Worm (Caenorhabditis elegans): ENCODE measurements around the gene C44B11.4.

The C44B11.4 gene

DNA sequence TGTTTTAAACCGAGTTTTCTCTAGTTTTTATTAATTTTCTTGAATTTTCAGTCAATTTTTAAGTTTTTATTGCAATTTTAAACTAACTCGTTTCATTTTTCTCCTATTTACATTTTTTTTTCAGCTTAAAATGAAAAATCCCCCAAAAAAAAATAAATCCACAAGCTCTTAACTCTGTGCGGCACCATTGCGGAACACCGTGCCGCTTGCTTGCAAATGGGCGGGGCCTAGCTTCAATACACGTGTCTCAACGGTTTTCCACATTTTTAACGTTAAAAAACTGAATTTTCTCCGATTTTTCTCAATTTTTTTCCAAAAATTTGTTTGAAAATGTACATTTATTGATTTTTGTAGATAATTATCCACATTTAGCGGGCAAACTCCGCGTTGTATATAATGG, 31.4 kb upstream of the C44B11.4 start, which contains the start of gene R148.3:
Gene R148.3, plus strand, starts transcription at position 347 of the 400 bp plus-strand sequence.
- TF ChIP-seq T22C8.4 (GFP tag; IDR thresholded peaks at IDR 0.05) = peak; percentile 8; the same call in 1 of the 2 replicates
- peak; percentile 80 for TF ChIP-seq klf-2 (GFP tag; conservative IDR thresholded peaks at IDR 0.05)
- peak; percentile 64; the same call in 1 of the 2 replicates for TF ChIP-seq ref-1 (GFP tag; conservative IDR thresholded peaks at IDR 0.05)
- peak; percentile 86 for TF ChIP-seq flt-1 (GFP tag; IDR thresholded peaks at IDR 0.05)
- peak; percentile 93 for TF ChIP-seq med-1 (GFP tag; optimal IDR thresholded peaks at IDR 0.05; ENCODE audit: insufficient read depth)
- TF ChIP-seq ztf-29 (GFP tag; IDR thresholded peaks at IDR 0.05) = peak; percentile 78
- peak; percentile 49 for TF ChIP-seq cog-1 (tag; optimal IDR thresholded peaks at IDR 0.05)
- peak; percentile 85 for TF ChIP-seq tab-1 (GFP tag; IDR thresholded peaks at IDR 0.05)
- peak; percentile 92 for TF ChIP-seq ztf-23 (GFP tag; IDR thresholded peaks at IDR 0.05)

DNA sequence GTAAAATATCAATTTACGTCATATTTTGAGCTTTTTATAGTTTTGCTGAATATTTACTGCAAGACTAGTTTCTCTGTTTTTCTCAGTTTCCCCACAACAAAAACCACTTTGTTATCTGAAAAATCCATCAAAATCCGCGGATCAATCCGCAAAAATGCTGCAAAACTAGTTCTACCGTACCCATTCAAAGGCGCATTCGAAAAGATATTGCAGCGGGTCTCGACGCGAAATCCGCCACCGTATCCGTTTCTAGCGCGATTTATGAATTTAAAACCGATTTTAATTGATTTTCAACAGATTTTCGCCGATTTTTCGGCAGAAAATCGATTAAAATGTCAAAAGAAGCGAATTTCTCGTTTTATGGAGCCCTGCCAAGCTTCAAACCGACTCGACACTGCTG, 27.8 kb upstream of the C44B11.4 start, which contains the start of gene R148.4:
Gene R148.4, plus strand, starts transcription at position 211 of the 400 bp plus-strand sequence.
- TF ChIP-seq ztf-29 (GFP tag; IDR thresholded peaks at IDR 0.05) = no peak
- TF ChIP-seq cog-1 (tag; optimal IDR thresholded peaks at IDR 0.05) = no peak
- TF ChIP-seq ref-1 (GFP tag; conservative IDR thresholded peaks at IDR 0.05) = no peak
- no peak for TF ChIP-seq ztf-23 (GFP tag; IDR thresholded peaks at IDR 0.05)
- TF ChIP-seq med-1 (GFP tag; optimal IDR thresholded peaks at IDR 0.05; ENCODE audit: insufficient read depth) = no peak

DNA sequence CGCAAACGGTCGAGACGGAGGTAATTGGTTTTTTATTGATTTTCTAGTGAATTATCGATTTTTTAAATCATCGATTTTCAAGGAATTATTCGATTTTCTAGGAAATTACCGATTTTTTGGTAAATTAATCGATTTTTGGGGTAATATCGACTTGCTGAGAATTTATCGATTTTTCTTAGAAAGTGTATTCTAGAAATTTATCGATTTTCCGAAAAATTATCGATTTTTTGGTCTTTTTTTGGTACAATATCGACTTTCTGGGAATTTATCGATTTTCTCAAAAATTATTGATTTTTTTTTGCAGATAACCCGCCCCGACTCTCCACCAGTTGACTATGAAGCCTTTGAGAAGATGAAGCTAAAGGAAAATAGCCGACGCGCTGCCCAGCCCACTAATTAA, 27.0 kb upstream of the C44B11.4 start:
- TF ChIP-seq cog-1 (tag; optimal IDR thresholded peaks at IDR 0.05) (no peak), T22C8.4 (GFP tag; IDR thresholded peaks at IDR 0.05) (peak; percentile 91), tab-1 (GFP tag; IDR thresholded peaks at IDR 0.05) (no peak)

DNA sequence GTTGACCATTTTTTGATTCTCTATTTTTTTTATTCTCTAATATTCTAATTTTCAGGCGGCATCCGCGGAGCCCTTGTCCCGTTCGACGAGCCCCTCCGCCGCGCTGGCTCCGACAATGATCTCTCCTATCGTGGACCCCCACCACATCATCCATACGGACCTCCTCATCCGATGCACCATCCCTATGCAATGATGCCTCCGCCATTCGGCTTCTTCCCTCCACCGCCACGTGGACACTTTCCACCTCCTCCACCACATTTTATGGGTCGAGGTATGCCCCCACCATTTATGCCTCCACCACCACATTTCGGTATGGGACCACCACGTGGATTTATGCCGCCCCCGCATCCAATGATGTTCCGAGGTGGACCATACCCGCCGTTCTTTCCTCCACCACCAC, 25.7 kb upstream of the C44B11.4 start:
- no peak for TF ChIP-seq flt-1 (GFP tag; IDR thresholded peaks at IDR 0.05)
- no peak for TF ChIP-seq klf-2 (GFP tag; conservative IDR thresholded peaks at IDR 0.05)
- no peak for TF ChIP-seq med-1 (GFP tag; optimal IDR thresholded peaks at IDR 0.05; ENCODE audit: insufficient read depth)
- TF ChIP-seq cog-1 (tag; optimal IDR thresholded peaks at IDR 0.05) = no peak
- no peak for TF ChIP-seq tab-1 (GFP tag; IDR thresholded peaks at IDR 0.05)
- TF ChIP-seq ref-1 (GFP tag; conservative IDR thresholded peaks at IDR 0.05) = no peak
- no peak for TF ChIP-seq ztf-29 (GFP tag; IDR thresholded peaks at IDR 0.05)
- no peak for TF ChIP-seq ztf-23 (GFP tag; IDR thresholded peaks at IDR 0.05)
- no peak for TF ChIP-seq T22C8.4 (GFP tag; IDR thresholded peaks at IDR 0.05)

DNA sequence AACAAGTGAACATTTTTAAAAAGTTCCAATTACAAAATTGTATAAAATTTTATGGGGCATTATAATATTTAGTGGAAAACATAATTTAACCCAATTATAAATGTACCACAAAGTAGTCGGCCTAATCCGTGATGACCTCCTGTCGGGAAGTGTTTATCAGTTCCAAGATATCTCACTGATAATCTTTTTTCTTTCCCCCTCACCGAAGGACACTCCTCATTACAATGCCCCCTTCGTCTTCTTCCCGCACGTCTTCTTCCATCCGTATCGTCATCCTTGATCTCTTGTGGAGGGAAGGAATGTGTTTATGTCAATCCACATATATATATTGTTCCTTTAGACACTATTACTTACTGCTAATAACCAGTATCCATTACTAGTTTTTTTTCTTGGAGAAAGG, 21.8 kb upstream of the C44B11.4 start, which contains the start of gene R148.5:
Gene R148.5, plus strand, starts transcription at position 331 of the 400 bp plus-strand sequence.
- TF ChIP-seq tab-1 (GFP tag; IDR thresholded peaks at IDR 0.05) (no peak), flt-1 (GFP tag; IDR thresholded peaks at IDR 0.05) (no peak), ztf-23 (GFP tag; IDR thresholded peaks at IDR 0.05) (no peak), klf-2 (GFP tag; conservative IDR thresholded peaks at IDR 0.05) (no peak), T22C8.4 (GFP tag; IDR thresholded peaks at IDR 0.05) (no peak), med-1 (GFP tag; optimal IDR thresholded peaks at IDR 0.05; ENCODE audit: insufficient read depth) (no peak), cog-1 (tag; optimal IDR thresholded peaks at IDR 0.05) (no peak), ref-1 (GFP tag; conservative IDR thresholded peaks at IDR 0.05) (no peak), ztf-29 (GFP tag; IDR thresholded peaks at IDR 0.05) (no peak)

DNA sequence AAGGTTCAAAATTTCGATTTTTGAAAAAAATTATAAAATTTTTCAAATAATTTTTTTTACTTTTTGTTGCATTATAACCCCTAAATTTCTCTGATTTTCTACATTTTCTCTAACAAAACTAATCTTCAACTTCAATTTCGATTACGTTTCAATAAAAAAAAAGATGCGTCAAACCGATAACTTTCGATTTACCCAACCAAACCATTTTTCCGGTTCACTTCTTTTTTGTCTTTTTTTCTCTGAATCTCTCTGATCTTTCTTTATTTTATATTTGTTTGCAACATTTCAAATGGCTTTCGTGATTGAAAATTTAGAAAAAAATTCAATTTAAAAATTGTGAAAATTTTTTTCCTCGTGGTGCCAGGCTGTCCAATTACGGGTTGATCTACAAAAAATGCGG, 19.9 kb upstream of the C44B11.4 start:
- TF ChIP-seq med-1 (GFP tag; optimal IDR thresholded peaks at IDR 0.05; ENCODE audit: insufficient read depth) = no peak
- TF ChIP-seq klf-2 (GFP tag; conservative IDR thresholded peaks at IDR 0.05) = no peak
- no peak for TF ChIP-seq T22C8.4 (GFP tag; IDR thresholded peaks at IDR 0.05)
- no peak for TF ChIP-seq tab-1 (GFP tag; IDR thresholded peaks at IDR 0.05)
- no peak for TF ChIP-seq ztf-23 (GFP tag; IDR thresholded peaks at IDR 0.05)
- no peak for TF ChIP-seq ref-1 (GFP tag; conservative IDR thresholded peaks at IDR 0.05)
- TF ChIP-seq cog-1 (tag; optimal IDR thresholded peaks at IDR 0.05) = no peak
- no peak for TF ChIP-seq flt-1 (GFP tag; IDR thresholded peaks at IDR 0.05)
- TF ChIP-seq ztf-29 (GFP tag; IDR thresholded peaks at IDR 0.05) = no peak

DNA sequence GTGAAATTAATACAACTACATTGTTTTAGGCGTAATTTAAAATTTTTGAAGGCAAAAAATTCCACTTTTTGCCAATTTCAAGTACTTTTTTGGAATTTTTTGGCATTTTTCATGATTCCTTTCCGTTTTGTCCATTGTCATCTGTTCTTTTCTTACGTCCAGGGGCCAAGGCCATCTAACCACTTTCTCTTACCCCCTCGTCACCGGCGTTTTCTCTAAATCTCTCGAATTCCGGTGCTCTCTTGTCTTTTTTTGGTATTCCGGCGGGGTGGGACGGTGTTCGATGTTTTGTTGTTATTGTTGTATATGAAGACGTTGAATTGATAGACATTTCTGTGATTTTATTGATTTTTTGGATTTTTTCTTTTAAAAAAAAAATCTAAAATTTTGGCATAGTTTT, 18.0 kb upstream of the C44B11.4 start:
- TF ChIP-seq med-1 (GFP tag; optimal IDR thresholded peaks at IDR 0.05; ENCODE audit: insufficient read depth) (no peak), T22C8.4 (GFP tag; IDR thresholded peaks at IDR 0.05) (no peak), flt-1 (GFP tag; IDR thresholded peaks at IDR 0.05) (no peak), cog-1 (tag; optimal IDR thresholded peaks at IDR 0.05) (no peak), ztf-23 (GFP tag; IDR thresholded peaks at IDR 0.05) (no peak), klf-2 (GFP tag; conservative IDR thresholded peaks at IDR 0.05) (no peak), ref-1 (GFP tag; conservative IDR thresholded peaks at IDR 0.05) (no peak), ztf-29 (GFP tag; IDR thresholded peaks at IDR 0.05) (no peak), tab-1 (GFP tag; IDR thresholded peaks at IDR 0.05) (no peak)

DNA sequence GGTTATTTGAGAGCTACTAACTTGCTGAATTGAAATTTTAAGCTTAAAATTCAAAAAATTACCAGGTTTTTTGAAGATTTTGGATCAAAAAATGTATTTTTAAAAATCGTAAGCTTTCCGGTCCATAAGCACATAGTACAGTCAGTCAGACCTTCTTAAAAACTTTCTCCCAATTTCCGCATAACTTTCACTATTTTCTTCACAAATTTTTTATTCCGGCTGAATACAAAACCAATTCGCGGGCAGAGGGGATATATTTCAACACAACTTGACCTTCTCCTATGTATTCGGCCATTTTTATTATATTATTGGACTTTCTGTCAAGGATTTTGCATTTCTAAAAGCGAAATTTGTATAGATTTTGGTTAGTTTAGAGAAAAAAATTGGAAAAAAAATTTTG, 16.9 kb upstream of the C44B11.4 start:
- no peak for TF ChIP-seq klf-2 (GFP tag; conservative IDR thresholded peaks at IDR 0.05)
- TF ChIP-seq T22C8.4 (GFP tag; IDR thresholded peaks at IDR 0.05) = no peak
- TF ChIP-seq med-1 (GFP tag; optimal IDR thresholded peaks at IDR 0.05; ENCODE audit: insufficient read depth) = no peak
- no peak for TF ChIP-seq flt-1 (GFP tag; IDR thresholded peaks at IDR 0.05)
- TF ChIP-seq ztf-23 (GFP tag; IDR thresholded peaks at IDR 0.05) = no peak
- no peak for TF ChIP-seq tab-1 (GFP tag; IDR thresholded peaks at IDR 0.05)
- TF ChIP-seq ztf-29 (GFP tag; IDR thresholded peaks at IDR 0.05) = no peak
- TF ChIP-seq ref-1 (GFP tag; conservative IDR thresholded peaks at IDR 0.05) = no peak
- no peak for TF ChIP-seq cog-1 (tag; optimal IDR thresholded peaks at IDR 0.05)

DNA sequence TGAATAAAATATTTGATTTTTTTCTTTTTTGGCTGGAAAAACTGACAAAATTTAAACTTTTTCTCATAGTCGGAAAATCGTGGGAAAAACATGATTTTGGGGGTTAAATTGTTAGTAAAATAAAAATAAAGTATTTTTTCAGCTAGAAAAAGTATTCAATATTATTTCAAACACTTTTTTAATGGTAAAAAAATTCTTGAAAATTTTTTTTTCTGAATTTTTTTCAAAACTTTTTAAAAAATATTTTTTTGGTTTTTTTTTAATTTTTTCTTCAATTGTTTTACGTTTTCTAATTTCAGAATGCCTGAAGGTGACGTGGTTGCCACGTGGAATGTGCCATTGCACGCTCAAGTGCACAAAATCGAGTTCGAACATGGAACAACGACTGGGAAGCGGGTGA, 11.4 kb upstream of the C44B11.4 start, which contains the start of gene C44B11.1:
Gene C44B11.1, plus strand, starts transcription at position 301 of the 400 bp plus-strand sequence.
- TF ChIP-seq ref-1 (GFP tag; conservative IDR thresholded peaks at IDR 0.05) = no peak
- no peak for TF ChIP-seq klf-2 (GFP tag; conservative IDR thresholded peaks at IDR 0.05)
- TF ChIP-seq ztf-29 (GFP tag; IDR thresholded peaks at IDR 0.05) = no peak
- TF ChIP-seq ztf-23 (GFP tag; IDR thresholded peaks at IDR 0.05) = no peak
- TF ChIP-seq tab-1 (GFP tag; IDR thresholded peaks at IDR 0.05) = no peak
- no peak for TF ChIP-seq flt-1 (GFP tag; IDR thresholded peaks at IDR 0.05)
- TF ChIP-seq med-1 (GFP tag; optimal IDR thresholded peaks at IDR 0.05; ENCODE audit: insufficient read depth) = no peak
- TF ChIP-seq T22C8.4 (GFP tag; IDR thresholded peaks at IDR 0.05) = no peak
- no peak for TF ChIP-seq cog-1 (tag; optimal IDR thresholded peaks at IDR 0.05)

DNA sequence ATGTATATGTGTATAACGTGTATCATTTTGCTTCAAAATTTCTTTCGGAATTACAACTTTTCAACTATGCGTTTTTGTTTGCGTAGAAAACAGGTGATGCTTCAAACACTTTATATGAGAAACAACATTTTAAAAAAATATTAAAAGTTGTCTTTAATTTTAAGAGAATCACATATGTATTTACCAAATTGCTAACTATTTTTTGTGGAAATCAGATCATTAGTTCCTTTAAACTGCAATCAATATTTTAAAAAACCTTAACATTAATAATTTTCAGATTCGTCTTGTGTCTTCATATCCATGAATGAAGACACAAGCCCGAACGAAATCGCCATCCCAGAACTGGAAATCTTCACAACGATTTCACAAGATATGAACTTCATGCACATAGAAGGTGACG, 9.3 kb upstream of the C44B11.4 start, which contains the start of gene C44B11.6:
Gene C44B11.6, plus strand, starts transcription at position 301 of the 400 bp plus-strand sequence.
- TF ChIP-seq cog-1 (tag; optimal IDR thresholded peaks at IDR 0.05) (no peak), ztf-23 (GFP tag; IDR thresholded peaks at IDR 0.05) (no peak), flt-1 (GFP tag; IDR thresholded peaks at IDR 0.05) (no peak), ref-1 (GFP tag; conservative IDR thresholded peaks at IDR 0.05) (no peak), tab-1 (GFP tag; IDR thresholded peaks at IDR 0.05) (no peak), klf-2 (GFP tag; conservative IDR thresholded peaks at IDR 0.05) (no peak), T22C8.4 (GFP tag; IDR thresholded peaks at IDR 0.05) (no peak), med-1 (GFP tag; optimal IDR thresholded peaks at IDR 0.05; ENCODE audit: insufficient read depth) (no peak), ztf-29 (GFP tag; IDR thresholded peaks at IDR 0.05) (no peak)
